Fruit fly (Drosophila melanogaster): ENCODE results near the gene CG12795.
A peak's percentile ranks its signal among the peaks of the same experiment; 100 is the strongest.

The CG12795 gene

dm6 chr2L:3457007-3457406 is 4.7 kb downstream of the CG12795 start, which contains the start of the genes Cog3 and Sec5 (continued):
- TF ChIP-seq CG3995 (GFP tag; optimal IDR thresholded peaks at IDR 0.05) (peak; percentile 31), aop (GFP tag; IDR thresholded peaks at IDR 0.05) (no peak), Rx (GFP tag; IDR thresholded peaks at IDR 0.05) (no peak), CG5245 (GFP tag; optimal IDR thresholded peaks at IDR 0.05) (no peak), ewg (GFP tag; optimal IDR thresholded peaks at IDR 0.05) (no peak), sim (GFP tag; IDR thresholded peaks at IDR 0.05) (no peak), CG12071 (GFP tag; optimal IDR thresholded peaks at IDR 0.05) (no peak), Taf1 (GFP tag; IDR thresholded peaks at IDR 0.05) (peak; percentile 33; the same call in 1 of the 2 replicates), Gug (GFP tag; IDR thresholded peaks at IDR 0.05) (no peak; the same call in 3 of the 4 replicates), ase (GFP tag; IDR thresholded peaks at IDR 0.05) (no peak), CG15269 (tag; optimal IDR thresholded peaks at IDR 0.05) (no peak), CG16813 (GFP tag; IDR thresholded peaks at IDR 0.05; ENCODE audit: partially characterized antibody) (0 out of 3 replicates have a peak, but pooled peaks have one; percentile 8), CG6175 (GFP tag; IDR thresholded peaks at IDR 0.05) (no peak), CG2202 (tag; optimal IDR thresholded peaks at IDR 0.05) (no peak), grau (tag; optimal IDR thresholded peaks at IDR 0.05) (peak; percentile 73), crc (GFP tag; optimal IDR thresholded peaks at IDR 0.05) (no peak), fd64A (GFP tag; optimal IDR thresholded peaks at IDR 0.05) (no peak), pnt (GFP tag; optimal IDR thresholded peaks at IDR 0.05) (no peak), sisA (GFP tag; IDR thresholded peaks at IDR 0.05) (peak; percentile 13; the same call in 1 of the 2 replicates), ken (GFP tag; IDR thresholded peaks at IDR 0.05) (no peak), Max (GFP tag; optimal IDR thresholded peaks at IDR 0.05) (peak; percentile 48), CG8388 (GFP tag; optimal IDR thresholded peaks at IDR 0.05) (no peak), danr (GFP tag; IDR thresholded peaks at IDR 0.05) (no peak), lilli (GFP tag; optimal IDR thresholded peaks at IDR 0.05) (peak; percentile 52), al (GFP tag; IDR thresholded peaks at IDR 0.05) (peak; percentile 73), CG1647 (GFP tag; optimal IDR thresholded peaks at IDR 0.05) (no peak), CG10147 (GFP tag; optimal IDR thresholded peaks at IDR 0.05) (no peak), ems (GFP tag; optimal IDR thresholded peaks at IDR 0.05) (peak; percentile 57), Dref (GFP tag; IDR thresholded peaks at IDR 0.05) (no peak), CG15696 (tag; optimal IDR thresholded peaks at IDR 0.05) (peak; percentile 69), CG5180 (GFP tag; optimal IDR thresholded peaks at IDR 0.05) (no peak), CG11696 (GFP tag; IDR thresholded peaks at IDR 0.05) (no peak)

- no peak for TF ChIP-seq E2f2 (GFP tag; IDR thresholded peaks at IDR 0.05)
- no peak for TF ChIP-seq ara (GFP tag; IDR thresholded peaks at IDR 0.05)
- peak; percentile 15 for TF ChIP-seq nom (GFP tag; optimal IDR thresholded peaks at IDR 0.05)
- peak; percentile 15 for TF ChIP-seq CG7987 (GFP tag; optimal IDR thresholded peaks at IDR 0.05)
- no peak for TF ChIP-seq CG3065 (GFP tag; optimal IDR thresholded peaks at IDR 0.05)
- peak; percentile 57 for TF ChIP-seq sug (tag; optimal IDR thresholded peaks at IDR 0.05)
- TF ChIP-seq Rfx (GFP tag; IDR thresholded peaks at IDR 0.05): no peak
- peak; percentile 61 for TF ChIP-seq CG34376 (GFP tag; optimal IDR thresholded peaks at IDR 0.05)
- TF ChIP-seq Med (GFP tag): peak; percentile 41
- no peak for TF ChIP-seq Ets97D (GFP tag; optimal IDR thresholded peaks at IDR 0.05)
- TF ChIP-seq en (GFP tag; optimal IDR thresholded peaks at IDR 0.05): no peak
- TF ChIP-seq CG10543 (GFP tag; optimal IDR thresholded peaks at IDR 0.05): peak; percentile 38
- no peak for TF ChIP-seq CG2875 (GFP tag; optimal IDR thresholded peaks at IDR 0.05)
- TF ChIP-seq exex (tag; optimal IDR thresholded peaks at IDR 0.05): no peak
- TF ChIP-seq z (GFP tag; IDR thresholded peaks at IDR 0.05): peak; percentile 92
- 0 out of 2 replicates have a peak, but pooled peaks have one; percentile 7 for TF ChIP-seq Bgb (GFP tag; IDR thresholded peaks at IDR 0.05; ENCODE audit: partially characterized antibody)
Measured at dm6 chr2L:3461760-3462159, 9.5 kb downstream of the CG12795 start, which contains the start of gene CG3246. CG3246 (minus strand) TSS chr2L:3461952.
